Worm (Caenorhabditis elegans) whole organism, L1 larva: ENCODE data around the gene fbxb-97.

Source experiments
- blmp-1 ChIP-seq: fragments of 150-350 bp; optimal IDR thresholded peaks from 2 replicates; lab custom pipeline; 2014; ENCODE audit warnings: missing biosample characterization, missing genetic modification characterization
- pqm-1 ChIP-seq: sonication (generic microtip); optimal IDR thresholded peaks from 3 replicates; lab custom pipeline; 2017; ENCODE audit warnings: missing biosample characterization, missing genetic modification characterization
- swsn-7 ChIP-seq: sonication (generic microtip); optimal IDR thresholded peaks from 2 replicates; lab custom pipeline; 2016; ENCODE audit warnings: missing genetic modification characterization, missing compliant biosample characterization
- tbx-2 ChIP-seq: sonication (generic microtip); optimal IDR thresholded peaks from 2 replicates; lab custom pipeline; 2016; ENCODE audit warnings: missing genetic modification characterization, missing compliant biosample characterization

DNA sequence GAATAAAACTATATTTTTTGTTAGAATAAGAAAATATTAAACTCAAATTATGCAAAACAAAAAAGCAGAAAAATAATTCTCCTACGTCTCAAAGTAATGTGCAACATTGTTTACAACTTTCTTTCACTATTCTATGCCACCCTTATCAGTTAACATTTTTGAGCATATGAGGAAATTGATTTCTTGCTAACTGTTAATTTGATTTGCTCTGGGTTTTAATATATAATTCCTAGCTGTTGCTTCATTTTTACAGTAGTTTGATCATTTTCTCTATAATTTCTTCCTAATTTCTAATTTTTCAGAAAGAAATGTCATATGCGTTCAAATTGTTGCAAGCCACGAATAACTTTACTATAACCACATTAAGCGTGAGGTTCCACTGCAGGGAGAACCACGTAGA lies 11.8 kb downstream of the fbxb-97 start, which contains the start of gene T08E11.1:
- no peak for TF ChIP-seq swsn-7 (tag; lab: Kevin White, UChicago)
- TF ChIP-seq blmp-1 (tag; lab: Kevin White, UChicago) = no peak
- TF ChIP-seq pqm-1 (tag; lab: Kevin White, UChicago) = no peak
- TF ChIP-seq tbx-2 (tag; lab: Kevin White, UChicago) = no peak
